Worm (Caenorhabditis elegans): ENCODE results near the gene ver-1.

The ver-1 gene

DNA sequence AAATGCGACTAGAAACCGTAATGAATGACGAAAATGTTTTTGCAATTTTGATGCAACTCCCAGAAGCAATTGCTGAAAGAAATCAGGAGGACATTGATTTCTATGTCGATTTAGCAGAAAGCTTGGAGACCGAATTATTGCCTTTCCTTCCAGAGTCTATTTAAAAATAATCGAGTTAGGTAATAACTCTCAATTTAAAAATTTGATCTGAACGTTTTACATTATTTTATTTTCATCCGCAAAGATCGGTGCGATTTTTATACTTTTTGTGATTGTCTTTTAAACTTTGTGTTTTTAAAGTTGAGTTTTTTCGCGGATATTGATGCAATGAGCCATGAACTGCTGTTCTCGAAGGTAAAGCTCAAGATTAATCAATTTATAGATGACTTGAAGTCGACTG is 32.1 kb upstream of the ver-1 start, which contains the start of gene pals-23:
Gene pals-23 (plus strand): TSS at position 301 of the 400 bp plus-strand sequence.
- no peak for TF ChIP-seq lsy-12 (tag; optimal IDR thresholded peaks at IDR 0.05)
- no peak for TF ChIP-seq hmg-11 (tag; optimal IDR thresholded peaks at IDR 0.05)
- no peak for TF ChIP-seq nhr-12 (tag; optimal IDR thresholded peaks at IDR 0.05)
- no peak for TF ChIP-seq nhr-11 (tag; optimal IDR thresholded peaks at IDR 0.05)
- no peak for TF ChIP-seq nhr-76 (tag; optimal IDR thresholded peaks at IDR 0.05)

DNA sequence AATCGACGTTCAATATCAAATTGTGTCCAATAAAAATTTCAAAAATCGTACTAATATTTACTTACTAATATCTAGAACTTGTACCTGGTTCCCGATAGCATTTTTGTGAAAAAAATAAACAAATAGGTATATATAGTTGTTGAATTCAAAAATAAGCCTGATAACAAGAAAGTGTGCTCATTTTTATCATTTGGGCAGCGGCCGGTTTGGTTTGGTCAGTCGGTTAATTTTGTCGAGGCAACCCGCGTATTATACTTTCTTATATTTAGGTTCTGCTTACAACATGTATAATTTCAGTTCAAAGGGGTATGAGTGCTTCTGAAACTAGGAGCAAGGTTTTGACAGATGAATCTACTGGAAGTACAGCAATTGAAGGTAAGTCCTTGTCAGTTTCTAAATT is 26.0 kb upstream of the ver-1 start, which contains the start of the genes nhr-280 and C29F9.2:
Gene nhr-280 (minus strand): TSS at position 101 of the 400 bp plus-strand sequence.
Gene C29F9.2 (plus strand): TSS at position 298 of the 400 bp plus-strand sequence.
- TF ChIP-seq snpc-4 (tag; optimal IDR thresholded peaks at IDR 0.05) (no peak), ceh-82 (tag; optimal IDR thresholded peaks at IDR 0.05) (no peak), tbx-2 (tag; optimal IDR thresholded peaks at IDR 0.05) (no peak), elt-2 (tag; optimal IDR thresholded peaks at IDR 0.05) (peak; percentile 38), pha-4 (tag; optimal IDR thresholded peaks at IDR 0.05) (peak; percentile 38)

DNA sequence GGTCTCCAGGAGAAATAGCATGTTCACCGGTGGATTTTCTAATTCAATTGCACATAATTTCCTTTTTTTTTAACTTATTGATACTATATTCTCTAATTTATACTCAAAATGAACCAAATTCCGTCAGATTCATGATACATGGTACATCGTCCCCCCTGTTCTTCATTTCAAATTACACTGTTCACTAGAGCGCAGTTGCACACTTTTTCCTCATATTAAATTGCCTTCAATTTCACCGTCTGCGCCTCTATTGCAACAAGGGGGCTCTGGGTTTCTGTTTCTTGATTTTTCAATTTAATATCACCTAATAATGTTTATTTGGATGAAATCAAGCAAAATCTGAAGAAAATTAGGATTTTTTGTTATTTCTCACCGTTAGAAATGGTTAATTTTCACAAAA is 25.0 kb upstream of the ver-1 start:
- no peak for TF ChIP-seq pqm-1 (tag; optimal IDR thresholded peaks at IDR 0.05)
- no peak for TF ChIP-seq zag-1 (tag; optimal IDR thresholded peaks at IDR 0.05)
- no peak for TF ChIP-seq R02D3.7 (tag; optimal IDR thresholded peaks at IDR 0.05)
- TF ChIP-seq ztf-4 (tag; optimal IDR thresholded peaks at IDR 0.05) = no peak
- no peak for TF ChIP-seq aly-2 (tag; optimal IDR thresholded peaks at IDR 0.05)
- peak; percentile 33 for TF ChIP-seq elt-2 (tag; optimal IDR thresholded peaks at IDR 0.05)
- no peak for TF ChIP-seq egl-27 (tag; optimal IDR thresholded peaks at IDR 0.05)
- TF ChIP-seq lin-39 (tag; optimal IDR thresholded peaks at IDR 0.05) = peak; percentile 82
- TF ChIP-seq nhr-237 (tag; optimal IDR thresholded peaks at IDR 0.05) = no peak
- no peak for TF ChIP-seq nhr-67 (tag; optimal IDR thresholded peaks at IDR 0.05)
- no peak for TF ChIP-seq tbx-2 (tag; optimal IDR thresholded peaks at IDR 0.05)
- TF ChIP-seq lsy-12 (tag; optimal IDR thresholded peaks at IDR 0.05) = no peak
- no peak for TF ChIP-seq nhr-12 (tag; optimal IDR thresholded peaks at IDR 0.05)
- peak; percentile 55 for TF ChIP-seq snpc-4 (tag; optimal IDR thresholded peaks at IDR 0.05)
- TF ChIP-seq fkh-10 (GFP tag; optimal IDR thresholded peaks at IDR 0.05) = peak; percentile 12
- no peak for TF ChIP-seq ceh-28 (tag; optimal IDR thresholded peaks at IDR 0.05)
- TF ChIP-seq lin-15B (tag; optimal IDR thresholded peaks at IDR 0.05) = peak; percentile 77
- no peak for TF ChIP-seq nhr-76 (tag; optimal IDR thresholded peaks at IDR 0.05)
- TF ChIP-seq nhr-77 (tag; optimal IDR thresholded peaks at IDR 0.05) = peak; percentile 9
- TF ChIP-seq unc-39 (tag; optimal IDR thresholded peaks at IDR 0.05) = no peak
- TF ChIP-seq jun-1 (tag; optimal IDR thresholded peaks at IDR 0.05) = peak; percentile 13
- TF ChIP-seq pha-4 (tag; optimal IDR thresholded peaks at IDR 0.05) = peak; percentile 82
- TF ChIP-seq nhr-28 (tag; optimal IDR thresholded peaks at IDR 0.05) = no peak
- TF ChIP-seq nhr-11 (tag; optimal IDR thresholded peaks at IDR 0.05) = no peak
- peak; percentile 61 for TF ChIP-seq nhr-23 (tag; optimal IDR thresholded peaks at IDR 0.05)
- peak; percentile 71 for TF ChIP-seq egl-5 (tag; optimal IDR thresholded peaks at IDR 0.05)
- TF ChIP-seq elt-1 (tag; optimal IDR thresholded peaks at IDR 0.05) = no peak
- TF ChIP-seq eor-1 (tag; optimal IDR thresholded peaks at IDR 0.05) = no peak
- TF ChIP-seq elt-3 (tag; optimal IDR thresholded peaks at IDR 0.05) = no peak
- no peak for TF ChIP-seq fos-1 (tag; optimal IDR thresholded peaks at IDR 0.05)
- peak; percentile 70 for TF ChIP-seq nfya-1 (tag; optimal IDR thresholded peaks at IDR 0.05; ENCODE audit: insufficient read depth)
- peak; percentile 18 for TF ChIP-seq hmg-11 (tag; optimal IDR thresholded peaks at IDR 0.05)
- no peak for TF ChIP-seq ztf-11 (tag; optimal IDR thresholded peaks at IDR 0.05)

DNA sequence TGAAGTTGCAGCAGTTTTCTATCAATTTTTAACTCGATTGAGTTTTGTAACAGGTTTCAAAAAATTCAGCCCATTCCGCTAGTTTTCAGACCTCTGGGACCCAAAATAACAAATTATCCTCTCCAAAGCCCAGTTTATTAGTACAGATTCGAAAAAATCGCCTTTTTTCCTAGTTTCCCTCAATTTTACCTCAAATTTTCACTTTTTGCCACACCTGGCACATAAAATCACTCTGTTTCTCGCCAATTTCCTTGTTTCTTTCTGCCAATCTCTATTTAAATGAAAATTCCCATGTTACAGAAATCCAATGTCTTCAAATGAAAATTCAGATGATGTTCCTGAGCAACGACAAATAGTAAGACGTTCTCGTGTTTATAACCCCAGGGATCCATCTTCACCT is 24.5 kb upstream of the ver-1 start, which contains the start of gene pals-22:
Gene pals-22 (plus strand): TSS at position 301 of the 400 bp plus-strand sequence.
- TF ChIP-seq fkh-10 (GFP tag; optimal IDR thresholded peaks at IDR 0.05) (no peak), ceh-16 (tag; optimal IDR thresholded peaks at IDR 0.05) (no peak), tbx-2 (tag; optimal IDR thresholded peaks at IDR 0.05) (no peak), nhr-77 (tag; optimal IDR thresholded peaks at IDR 0.05) (no peak), elt-3 (tag; optimal IDR thresholded peaks at IDR 0.05) (no peak), unc-39 (tag; optimal IDR thresholded peaks at IDR 0.05) (no peak), mml-1 (tag; optimal IDR thresholded peaks at IDR 0.05) (no peak), hmg-11 (tag; optimal IDR thresholded peaks at IDR 0.05) (no peak), unc-62 (GFP tag; optimal IDR thresholded peaks at IDR 0.05) (no peak), aly-2 (tag; optimal IDR thresholded peaks at IDR 0.05) (no peak), elt-1 (tag; optimal IDR thresholded peaks at IDR 0.05) (no peak), nhr-25 (tag; optimal IDR thresholded peaks at IDR 0.05) (no peak), nhr-67 (tag; optimal IDR thresholded peaks at IDR 0.05) (no peak), zag-1 (tag; optimal IDR thresholded peaks at IDR 0.05) (no peak)
